Fruit fly (Drosophila melanogaster) whole organism, embryonic: Measurements from ENCODE around the gene Sf3a2.

Experiments
- B-H2 ChIP-seq: fragments of 200-800 bp; sonication (Bioruptor generic); optimal IDR thresholded peaks from 2 replicates; lab custom pipeline; 2018; ENCODE audit warnings: missing biosample characterization, mild to moderate bottlenecking, missing genetic modification characterization
- Bgb ChIP-seq: fragments of 200-800 bp; sonication (Bioruptor generic); IDR thresholded peaks from 2 replicates; pipeline ENCODE4 v1.3.6; 2022; ENCODE audit warnings: missing biosample characterization, missing genetic modification characterization; ENCODE audit not compliant: partially characterized antibody
- CG1233 ChIP-seq: fragments of 200-800 bp; sonication (Bioruptor generic); optimal IDR thresholded peaks from 4 replicates; lab custom pipeline; 2018; ENCODE audit warnings: missing biosample characterization, mild to moderate bottlenecking, missing genetic modification characterization
- CG13296 ChIP-seq: fragments of 200-800 bp; sonication (Bioruptor generic); optimal IDR thresholded peaks from 3 replicates; lab custom pipeline; 2018; ENCODE audit warnings: missing biosample characterization, mild to moderate bottlenecking, missing genetic modification characterization
- CG1602 ChIP-seq: fragments of 200-800 bp; sonication (Bioruptor generic); optimal IDR thresholded peaks from 3 replicates; lab custom pipeline; 2016; ENCODE audit warnings: missing biosample characterization, missing genetic modification characterization
- CG17568 ChIP-seq: fragments of 200-800 bp; sonication (Bioruptor generic); optimal IDR thresholded peaks from 2 replicates; lab custom pipeline; 2018; ENCODE audit warnings: missing biosample characterization, mild to moderate bottlenecking, missing genetic modification characterization, moderate library complexity
- CG17829 ChIP-seq: fragments of 200-800 bp; optimal IDR thresholded peaks from 2 replicates; lab custom pipeline; 2019; ENCODE audit warnings: missing biosample characterization, mild to moderate bottlenecking, missing genetic modification characterization, moderate library complexity
- CG18476 ChIP-seq: fragments of 200-800 bp; sonication (Bioruptor generic); optimal IDR thresholded peaks from 2 replicates; lab custom pipeline; 2016; ENCODE audit warnings: missing biosample characterization, mild to moderate bottlenecking, missing genetic modification characterization
- CG2120 ChIP-seq: fragments of 200-800 bp; sonication (Bioruptor generic); optimal IDR thresholded peaks from 3 replicates; lab custom pipeline; 2016; ENCODE audit warnings: missing biosample characterization, missing genetic modification characterization
- CG2202 ChIP-seq: fragments of 200-800 bp; sonication (Bioruptor generic); optimal IDR thresholded peaks from 2 replicates; lab custom pipeline; 2018; ENCODE audit warnings: missing biosample characterization, mild to moderate bottlenecking, missing genetic modification characterization
- CG3163 ChIP-seq: fragments of 200-800 bp; sonication (Bioruptor generic); optimal IDR thresholded peaks from 3 replicates; lab custom pipeline; 2016; ENCODE audit warnings: missing biosample characterization, missing genetic modification characterization
- CG3995 ChIP-seq: fragments of 200-800 bp; sonication (Bioruptor generic); optimal IDR thresholded peaks from 3 replicates; lab custom pipeline; 2016; ENCODE audit warnings: missing biosample characterization, missing genetic modification characterization
- CG5180 ChIP-seq: fragments of 200-800 bp; sonication (Bioruptor generic); optimal IDR thresholded peaks from 3 replicates; lab custom pipeline; 2017; ENCODE audit warnings: missing biosample characterization, missing genetic modification characterization, mild to moderate bottlenecking, moderate library complexity, missing genetic modification reagents
- CG6813 ChIP-seq: fragments of 200-800 bp; sonication (Bioruptor generic); optimal IDR thresholded peaks from 2 replicates; lab custom pipeline; 2017; ENCODE audit warnings: missing biosample characterization, missing genetic modification characterization, mild to moderate bottlenecking, moderate library complexity, missing genetic modification reagents
- CG8478 ChIP-seq: fragments of >200 bp; optimal IDR thresholded peaks from 2 replicates; lab custom pipeline; 2018
- CG8944 ChIP-seq: fragments of 200-800 bp; sonication (Bioruptor generic); optimal IDR thresholded peaks from 3 replicates; lab custom pipeline; 2016; ENCODE audit warnings: missing biosample characterization, missing genetic modification characterization
- CG9817 ChIP-seq: fragments of 200-800 bp; sonication (Bioruptor generic); optimal IDR thresholded peaks from 2 replicates; lab custom pipeline; 2018; ENCODE audit warnings: missing biosample characterization, mild to moderate bottlenecking, missing genetic modification characterization, moderate library complexity
- CrebB ChIP-seq: fragments of 200-800 bp; sonication (Bioruptor generic); optimal IDR thresholded peaks from 3 replicates; lab custom pipeline; 2018; ENCODE audit warnings: missing biosample characterization, mild to moderate bottlenecking, missing genetic modification characterization
- Dll ChIP-seq: fragments of 200-800 bp; sonication (Bioruptor generic); IDR thresholded peaks from 4 replicates; pipeline ENCODE4 v1.3.6; 2022; ENCODE audit warnings: missing biosample characterization, missing genetic modification characterization; ENCODE audit not compliant: partially characterized antibody
- Dp ChIP-seq: fragments of 200-800 bp; sonication (Bioruptor generic); optimal IDR thresholded peaks from 2 replicates; lab custom pipeline; 2018; ENCODE audit warnings: missing biosample characterization, mild to moderate bottlenecking, missing genetic modification characterization, moderate library complexity
- Hey ChIP-seq: fragments of 200-800 bp; sonication (Bioruptor generic); optimal IDR thresholded peaks from 3 replicates; lab custom pipeline; 2018; ENCODE audit warnings: missing biosample characterization, mild to moderate bottlenecking, missing genetic modification characterization
- Kr ChIP-seq: fragments of 200-800 bp; sonication (Bioruptor generic); optimal IDR thresholded peaks from 2 replicates; lab custom pipeline; 2017; ENCODE audit warnings: missing biosample characterization, mild to moderate bottlenecking, missing genetic modification characterization
- Max ChIP-seq: fragments of 200-800 bp; sonication (Bioruptor generic); optimal IDR thresholded peaks from 2 replicates; lab custom pipeline; 2016; ENCODE audit warnings: missing biosample characterization, mild to moderate bottlenecking, missing genetic modification characterization
- Meics ChIP-seq: fragments of 200-800 bp; sonication (Bioruptor generic); optimal IDR thresholded peaks from 2 replicates; lab custom pipeline; 2017; ENCODE audit warnings: missing biosample characterization, mild to moderate bottlenecking, missing genetic modification characterization
- NK7.1 ChIP-seq: fragments of 200-800 bp; sonication (Bioruptor generic); optimal IDR thresholded peaks from 3 replicates; lab custom pipeline; 2016; ENCODE audit warnings: missing biosample characterization, missing genetic modification characterization
- Nf-YA ChIP-seq: fragments of 200-800 bp; sonication (Bioruptor generic); IDR thresholded peaks from 2 replicates; pipeline ENCODE4 v1.3.6; 2022; ENCODE audit warnings: missing biosample characterization, missing genetic modification characterization
- NfI ChIP-seq: fragments of 200-800 bp; sonication (Bioruptor generic); optimal IDR thresholded peaks from 3 replicates; lab custom pipeline; 2018; ENCODE audit warnings: missing biosample characterization, mild to moderate bottlenecking, missing genetic modification characterization, moderate library complexity
- Rfx ChIP-seq: fragments of 200-800 bp; sonication (Bioruptor generic); IDR thresholded peaks from 2 replicates; pipeline ENCODE4 v1.3.6; 2022; ENCODE audit warnings: missing biosample characterization, missing genetic modification characterization
- Scr ChIP-seq: fragments of 200-800 bp; sonication (Bioruptor generic); IDR thresholded peaks from 2 replicates; pipeline ENCODE4 v1.3.6; 2022; ENCODE audit warnings: missing biosample characterization, missing genetic modification characterization; ENCODE audit not compliant: partially characterized antibody
- TFAM ChIP-seq: fragments of 200-800 bp; sonication (Bioruptor generic); optimal IDR thresholded peaks from 2 replicates; lab custom pipeline; 2017; ENCODE audit warnings: missing biosample characterization, missing genetic modification characterization, inconsistent platforms
- ap ChIP-seq: fragments of 200-800 bp; sonication (Bioruptor generic); IDR thresholded peaks from 2 replicates; pipeline ENCODE4 v1.3.6; 2022; ENCODE audit warnings: missing biosample characterization, missing genetic modification characterization
- cg ChIP-seq: fragments of 200-800 bp; sonication (Bioruptor generic); optimal IDR thresholded peaks from 3 replicates; lab custom pipeline; 2019; ENCODE audit warnings: missing biosample characterization, mild to moderate bottlenecking, missing genetic modification characterization, moderate library complexity
- dysf ChIP-seq: fragments of 200-800 bp; sonication (Bioruptor generic); IDR thresholded peaks from 3 replicates; pipeline ENCODE4 v1.3.6; 2022; ENCODE audit warnings: missing biosample characterization, missing genetic modification characterization
- fd96Cb ChIP-seq: fragments of 200-800 bp; sonication (Bioruptor generic); optimal IDR thresholded peaks from 2 replicates; lab custom pipeline; 2018; ENCODE audit warnings: missing biosample characterization, mild to moderate bottlenecking, missing genetic modification characterization, moderate library complexity
- gfzf ChIP-seq: fragments of 200-800 bp; sonication (Bioruptor generic); optimal IDR thresholded peaks from 2 replicates; lab custom pipeline; 2016; ENCODE audit warnings: missing biosample characterization, mild to moderate bottlenecking, missing genetic modification characterization, moderate library complexity
- ken ChIP-seq: fragments of 200-800 bp; sonication (Bioruptor generic); IDR thresholded peaks from 3 replicates; pipeline ENCODE4 v1.3.6; 2022; ENCODE audit warnings: missing biosample characterization, missing genetic modification characterization
- knrl ChIP-seq: fragments of 200-800 bp; sonication (Bioruptor generic); IDR thresholded peaks from 3 replicates; pipeline ENCODE4 v1.3.6; 2022; ENCODE audit warnings: missing biosample characterization, missing genetic modification characterization; ENCODE audit not compliant: partially characterized antibody
- lov ChIP-seq, 2 experiments: fragments of 200-800 bp in 1 of 2; fragments of >200 bp in 1 of 2; sonication (Bioruptor generic) in 1 of 2; IDR thresholded peaks in 1 of 2; optimal IDR thresholded peaks in 1 of 2; 2 replicates in 1 of 2; 3 replicates in 1 of 2; pipeline versions ENCODE4 v1.3.6 to Lab custom; 2017 to 2022; ENCODE audit warnings: missing biosample characterization in 1 of 2, missing genetic modification characterization in 1 of 2
- mirr ChIP-seq: fragments of 200-800 bp; sonication (Bioruptor generic); optimal IDR thresholded peaks from 3 replicates; lab custom pipeline; 2018; ENCODE audit warnings: missing biosample characterization, mild to moderate bottlenecking, missing genetic modification characterization
- mld ChIP-seq: fragments of 200-800 bp; sonication (Bioruptor generic); IDR thresholded peaks from 3 replicates; pipeline ENCODE4 v1.3.6; 2022; ENCODE audit warnings: missing biosample characterization, missing genetic modification characterization; ENCODE audit not compliant: partially characterized antibody
- nmo ChIP-seq: fragments of 200-800 bp; sonication (Bioruptor generic); optimal IDR thresholded peaks from 2 replicates; lab custom pipeline; 2018; ENCODE audit warnings: missing biosample characterization, mild to moderate bottlenecking, missing genetic modification characterization, moderate library complexity
- nom ChIP-seq: fragments of 200-800 bp; sonication (Bioruptor generic); optimal IDR thresholded peaks from 2 replicates; lab custom pipeline; 2017; ENCODE audit warnings: missing biosample characterization, missing genetic modification characterization, mild to moderate bottlenecking, moderate library complexity, missing genetic modification reagents
- onecut ChIP-seq: fragments of 200-800 bp; sonication (Bioruptor generic); IDR thresholded peaks from 2 replicates; pipeline ENCODE4 v1.3.6; 2022; ENCODE audit warnings: missing biosample characterization, missing genetic modification characterization
- pan ChIP-seq, 4 experiments: fragments of >200 bp in 3 of 4; fragments of 200-800 bp in 1 of 4; sonication (Bioruptor generic) in 1 of 4; optimal IDR thresholded peaks in 3 of 4; IDR thresholded peaks in 1 of 4; 2 replicates each; pipeline versions ENCODE4 v1.3.6 to Lab custom; 2017 to 2022; ENCODE audit warnings: missing biosample characterization in 2 of 4, missing genetic modification characterization in 2 of 4, mixed read lengths in 1 of 4
- ranshi ChIP-seq: fragments of 200-800 bp; sonication (Bioruptor generic); IDR thresholded peaks from 2 replicates; pipeline ENCODE4 v1.3.6; 2022; ENCODE audit warnings: missing biosample characterization, missing genetic modification characterization
- rib ChIP-seq: fragments of 200-800 bp; sonication (Bioruptor generic); IDR thresholded peaks from 2 replicates; pipeline ENCODE4 v1.3.6; 2022; ENCODE audit warnings: missing biosample characterization, missing genetic modification characterization
- ttk ChIP-seq: fragments of 200-800 bp; sonication (Bioruptor generic); IDR thresholded peaks from 2 replicates; pipeline ENCODE4 v2.1.2; 2022; ENCODE audit warnings: missing biosample characterization, missing genetic modification characterization
- wek ChIP-seq: fragments of 200-800 bp; sonication (Bioruptor generic); optimal IDR thresholded peaks from 3 replicates; lab custom pipeline; 2018; ENCODE audit warnings: missing biosample characterization, mild to moderate bottlenecking, missing genetic modification characterization, moderate library complexity

Sf3a2 gene

DNA sequence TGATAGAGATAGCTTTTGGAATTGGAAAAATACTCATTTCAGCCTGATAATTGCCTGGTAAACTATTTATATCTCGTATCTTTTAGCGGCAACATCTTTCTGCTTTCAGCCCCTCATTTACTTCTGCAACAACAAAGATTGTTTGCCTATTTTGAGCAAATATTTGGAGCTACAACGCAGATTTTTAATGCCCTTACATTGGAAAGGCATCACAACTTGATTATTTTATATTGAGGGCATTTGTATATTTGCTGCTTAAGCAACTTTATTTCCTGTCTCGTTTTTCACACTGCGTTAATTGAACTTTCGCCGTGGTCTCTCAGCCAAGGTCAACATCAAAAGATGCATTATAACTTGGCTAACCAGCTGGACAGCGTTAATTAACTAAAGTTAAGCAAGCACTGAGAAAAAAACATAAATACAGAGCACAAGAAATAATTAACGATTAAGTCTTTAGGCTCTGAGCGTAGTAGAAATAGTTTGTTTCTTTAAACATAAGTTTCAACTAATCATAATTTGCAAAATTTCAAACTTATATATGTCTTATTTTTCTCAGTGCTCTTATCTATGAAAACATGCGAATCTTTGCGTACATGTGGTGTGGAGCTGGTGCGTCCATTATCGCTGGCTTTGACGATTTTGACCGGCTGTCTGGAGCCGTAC is 17.6 kb upstream of the Sf3a2 start (continued):
- TF ChIP-seq pan (optimal IDR thresholded peaks at IDR 0.05; lab: Kevin White, UChicago) (no peak), pan (GFP tag; optimal IDR thresholded peaks at IDR 0.05 in 1 of 2, IDR thresholded peaks at IDR 0.05 in 1 of 2) (peak in 1 of 2 experiments; percentile 69), lov (optimal IDR thresholded peaks at IDR 0.05; lab: Kevin White, UChicago) (no peak), lov (GFP tag; IDR thresholded peaks at IDR 0.05; lab: Robert Waterston, UW) (no peak), Rfx (GFP tag; lab: Robert Waterston, UW) (peak; percentile 66), CG5180 (GFP tag; lab: Kevin White, UChicago) (no peak), CG2120 (GFP tag; lab: Kevin White, UChicago) (peak; percentile 80), cg (GFP tag; lab: Kevin White, UChicago) (no peak), nmo (peak; percentile 53), CG1602 (GFP tag; lab: Kevin White, UChicago) (peak; percentile 34), CG2202 (tag; lab: Kevin White, UChicago) (no peak), NK7.1 (GFP tag; lab: Kevin White, UChicago) (no peak), ap (no peak), CG8944 (GFP tag; lab: Kevin White, UChicago) (peak; percentile 31), TFAM (no peak), CG9817 (tag; lab: Kevin White, UChicago) (peak; percentile 46), CG3995 (no peak), ranshi (peak; percentile 56; the same call in 1 of the 2 replicates), Scr (GFP tag; lab: Robert Waterston, UW) (no peak), wek (GFP tag; lab: Kevin White, UChicago) (no peak), knrl (GFP tag; lab: Robert Waterston, UW) (no peak), Dp (GFP tag; lab: Kevin White, UChicago) (no peak), B-H2 (GFP tag; lab: Kevin White, UChicago) (no peak), CG17568 (GFP tag; lab: Kevin White, UChicago) (no peak), fd96Cb (peak; percentile 13), onecut (GFP tag; lab: Robert Waterston, UW) (no peak), mirr (GFP tag; lab: Kevin White, UChicago) (no peak), gfzf (GFP tag; lab: Kevin White, UChicago) (no peak), Kr (GFP tag; lab: Kevin White, UChicago) (no peak), Hey (no peak), ttk (GFP tag; lab: Robert Waterston, UW) (no peak), dysf (peak; percentile 66; the same call in 2 of the 3 replicates), CG1233 (peak; percentile 45), CG6813 (no peak), Meics (peak; percentile 54), CG17829 (tag; lab: Kevin White, UChicago) (peak; percentile 43), CG8478 (lab: Kevin White, UChicago) (no peak), nom (GFP tag; lab: Kevin White, UChicago) (peak; percentile 20), mld (GFP tag; lab: Robert Waterston, UW) (no peak), Bgb (GFP tag; lab: Robert Waterston, UW) (no peak), CG13296 (GFP tag; lab: Kevin White, UChicago) (no peak), ken (GFP tag; lab: Robert Waterston, UW) (peak; percentile 39; the same call in 1 of the 3 replicates), rib (GFP tag; lab: Robert Waterston, UW) (peak; percentile 62; the same call in 1 of the 2 replicates), NfI (peak; percentile 51), CrebB (tag; lab: Kevin White, UChicago) (no peak), CG3163 (GFP tag; lab: Kevin White, UChicago) (no peak), Dll (GFP tag; lab: Robert Waterston, UW) (no peak), CG18476 (peak; percentile 41), Max (GFP tag; lab: Kevin White, UChicago) (no peak), Nf-YA (GFP tag; lab: Robert Waterston, UW) (no peak)
